Worm (Caenorhabditis elegans) whole organism, L2 larva: ENCODE data around the gene nhr-164.
"Not testable (repeated sequence)": the region's sequence is repeated elsewhere in the genome, so short reads cannot be mapped to it uniquely, and the experiment has no call there.

Experiments
- C34F6.9 ChIP-seq: fragments of 150-350 bp; optimal IDR thresholded peaks from 2 replicates; lab custom pipeline; 2014; ENCODE audit warnings: missing biosample characterization, missing genetic modification characterization
- R02D3.7 ChIP-seq: fragments of 150-350 bp; optimal IDR thresholded peaks from 2 replicates; lab custom pipeline; 2014; ENCODE audit warnings: missing biosample characterization, missing genetic modification characterization
- alr-1 ChIP-seq: fragments of 150-350 bp; optimal IDR thresholded peaks from 2 replicates; lab custom pipeline; 2014; ENCODE audit warnings: missing biosample characterization, missing genetic modification characterization
- aly-2 ChIP-seq: fragments of 150-350 bp; optimal IDR thresholded peaks from 2 replicates; lab custom pipeline; 2014; ENCODE audit warnings: missing biosample characterization, missing genetic modification characterization
- ama-1 ChIP-seq: fragments of 150-350 bp; optimal IDR thresholded peaks from 2 replicates; lab custom pipeline; 2018; ENCODE audit warnings: inconsistent platforms
- blmp-1 ChIP-seq: sonication (generic microtip); optimal IDR thresholded peaks from 2 replicates; lab custom pipeline; 2017; ENCODE audit warnings: missing genetic modification characterization, mild to moderate bottlenecking, missing compliant biosample characterization, antibody characterized with exemption, moderate library complexity; ENCODE audit not compliant: insufficient read depth
- ceh-82 ChIP-seq: fragments of 150-350 bp; optimal IDR thresholded peaks from 2 replicates; lab custom pipeline; 2014; ENCODE audit warnings: missing biosample characterization, missing genetic modification characterization
- dmd-4 ChIP-seq: sonication (generic microtip); optimal IDR thresholded peaks from 2 replicates; lab custom pipeline; 2017; ENCODE audit warnings: missing biosample characterization, missing genetic modification characterization
- egl-27 ChIP-seq: sonication (generic microtip); optimal IDR thresholded peaks from 3 replicates; lab custom pipeline; 2017; ENCODE audit warnings: missing biosample characterization, missing genetic modification reagents, missing genetic modification characterization
- gmeb-1 ChIP-seq: fragments of 150-350 bp; optimal IDR thresholded peaks from 2 replicates; lab custom pipeline; 2014; ENCODE audit warnings: missing biosample characterization, missing genetic modification characterization
- lin-11 ChIP-seq: fragments of 150-350 bp; sonication (generic microtip); optimal IDR thresholded peaks from 2 replicates; lab custom pipeline; 2014; ENCODE audit warnings: missing biosample characterization, missing genetic modification characterization, inconsistent platforms, mixed read lengths
- lin-13 ChIP-seq: fragments of 150-350 bp; optimal IDR thresholded peaks from 2 replicates; lab custom pipeline; 2014; ENCODE audit warnings: missing biosample characterization, missing genetic modification reagents, missing genetic modification characterization
- lin-39 ChIP-seq: fragments of 150-350 bp; optimal IDR thresholded peaks from 2 replicates; lab custom pipeline; 2014; ENCODE audit warnings: missing biosample characterization, missing genetic modification reagents, missing genetic modification characterization
- mab-5 ChIP-seq: fragments of 150-350 bp; optimal IDR thresholded peaks from 2 replicates; lab custom pipeline; 2014; ENCODE audit warnings: missing biosample characterization, missing genetic modification characterization
- mbf-1 ChIP-seq: sonication (generic microtip); optimal IDR thresholded peaks from 2 replicates; lab custom pipeline; 2017; ENCODE audit warnings: missing biosample characterization, missing genetic modification characterization
- nhr-10 ChIP-seq: sonication (generic microtip); optimal IDR thresholded peaks from 2 replicates; lab custom pipeline; 2017; ENCODE audit warnings: missing biosample characterization, missing genetic modification characterization
- nhr-11 ChIP-seq: fragments of 150-350 bp; optimal IDR thresholded peaks from 2 replicates; lab custom pipeline; 2014; ENCODE audit warnings: missing biosample characterization, missing genetic modification characterization
- nhr-129 ChIP-seq: fragments of 150-350 bp; optimal IDR thresholded peaks from 2 replicates; lab custom pipeline; 2014; ENCODE audit warnings: missing biosample characterization, missing genetic modification characterization
- nhr-21 ChIP-seq: fragments of 150-350 bp; optimal IDR thresholded peaks from 2 replicates; lab custom pipeline; 2014; ENCODE audit warnings: missing biosample characterization, missing genetic modification characterization
- nhr-23 ChIP-seq: fragments of 150-350 bp; optimal IDR thresholded peaks from 2 replicates; lab custom pipeline; 2014; ENCODE audit warnings: missing biosample characterization, missing genetic modification reagents, missing genetic modification characterization
- nhr-25 ChIP-seq: fragments of 150-350 bp; sonication (generic microtip); optimal IDR thresholded peaks from 3 replicates; lab custom pipeline; 2014; ENCODE audit warnings: missing biosample characterization, missing genetic modification characterization
- nhr-6 ChIP-seq: fragments of 150-350 bp; optimal IDR thresholded peaks from 2 replicates; lab custom pipeline; 2014; ENCODE audit warnings: missing biosample characterization, missing genetic modification characterization
- nhr-77 ChIP-seq: fragments of 150-350 bp; optimal IDR thresholded peaks from 2 replicates; lab custom pipeline; 2014; ENCODE audit warnings: missing biosample characterization, missing genetic modification characterization
- peb-1 ChIP-seq: fragments of 150-350 bp; optimal IDR thresholded peaks from 2 replicates; lab custom pipeline; 2014; ENCODE audit warnings: missing biosample characterization, missing genetic modification characterization
- sem-4 ChIP-seq: fragments of 150-350 bp; optimal IDR thresholded peaks from 2 replicates; lab custom pipeline; 2014; ENCODE audit warnings: missing biosample characterization, missing genetic modification reagents, missing genetic modification characterization
- skn-1 ChIP-seq: sonication (generic microtip); optimal IDR thresholded peaks from 2 replicates; lab custom pipeline; 2017; ENCODE audit warnings: missing biosample characterization, missing genetic modification characterization
- sma-3 ChIP-seq: sonication (generic microtip); optimal IDR thresholded peaks from 2 replicates; lab custom pipeline; 2016; ENCODE audit warnings: missing genetic modification reagents, missing genetic modification characterization, missing compliant biosample characterization
- sma-9 ChIP-seq, 2 experiments: fragments of 150-350 bp in 1 of 2; sonication (generic microtip) in 1 of 2; optimal IDR thresholded peaks; 2 replicates each; lab custom pipeline; 2014 to 2016; ENCODE audit warnings: missing genetic modification characterization in 2 of 2, mild to moderate bottlenecking in 1 of 2, missing biosample characterization in 1 of 2, missing compliant biosample characterization in 1 of 2, missing genetic modification reagents in 1 of 2, moderate library complexity in 1 of 2
- snpc-4 ChIP-seq: fragments of 150-350 bp; optimal IDR thresholded peaks from 2 replicates; lab custom pipeline; 2014; ENCODE audit warnings: missing biosample characterization, missing genetic modification characterization
- unc-39 ChIP-seq: fragments of 150-350 bp; optimal IDR thresholded peaks from 2 replicates; lab custom pipeline; 2014; ENCODE audit warnings: missing biosample characterization, missing genetic modification characterization
- zag-1 ChIP-seq: fragments of 150-350 bp; optimal IDR thresholded peaks from 2 replicates; lab custom pipeline; 2014; ENCODE audit warnings: missing biosample characterization, missing genetic modification characterization
- ztf-1 ChIP-seq: fragments of 200-800 bp; sonication (Bioruptor generic); conservative IDR thresholded peaks from 2 replicates; pipeline ENCODE4 v1.3.6; 2022; ENCODE audit warnings: missing genetic modification characterization, missing compliant biosample characterization
- ztf-11 ChIP-seq: sonication (generic microtip); optimal IDR thresholded peaks from 2 replicates; lab custom pipeline; 2017; ENCODE audit warnings: missing biosample characterization, missing genetic modification characterization

nhr-164 gene

DNA sequence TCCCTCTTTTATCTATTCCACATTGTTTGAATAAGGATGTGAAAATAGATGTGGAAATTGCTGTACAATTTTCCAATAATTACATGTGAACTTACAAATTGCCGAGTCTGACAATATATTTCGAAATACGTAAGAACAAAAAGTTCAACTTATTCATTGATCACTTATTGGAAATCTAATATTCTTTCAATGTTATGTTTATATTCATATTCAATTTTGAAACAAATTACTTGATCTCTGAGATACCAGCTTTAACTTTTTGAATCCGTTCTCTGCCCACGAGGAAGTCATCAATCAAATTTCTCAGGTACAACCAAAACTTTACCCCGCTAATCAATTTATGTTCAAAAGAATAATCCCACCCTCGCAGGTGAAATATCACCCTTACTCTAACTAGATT is 20.4 kb downstream of the nhr-164 start, which contains the start of gene sri-26:
TSS of gene sri-26 (plus strand) at position 301 of the 400 bp plus-strand sequence.
- TF ChIP-seq nhr-23 (tag; lab: Kevin White, UChicago); nhr-129 (tag; lab: Kevin White, UChicago); peb-1: not testable (repeated sequence)

DNA sequence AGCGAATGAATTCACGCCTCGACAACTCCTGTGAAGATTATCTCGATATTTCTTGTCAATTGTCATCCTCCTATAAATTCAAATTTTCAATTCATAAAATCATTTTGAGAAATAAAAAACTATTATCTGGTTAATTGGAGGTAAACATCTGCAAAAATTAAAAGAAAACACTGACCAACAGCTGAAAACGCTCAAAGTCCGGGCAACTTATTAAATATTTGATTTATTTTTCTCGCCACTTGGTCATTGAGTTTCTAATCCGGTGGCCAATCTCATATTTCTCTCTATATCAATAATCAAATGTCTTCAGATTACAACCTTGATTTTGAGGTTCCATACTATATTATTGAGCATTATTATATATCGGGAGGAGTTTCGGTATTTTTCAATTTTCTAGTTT is 23.7 kb downstream of the nhr-164 start, which contains the start of gene sri-24:
TSS of gene sri-24 (plus strand) at position 301 of the 400 bp plus-strand sequence.
- not testable (repeated sequence) for TF ChIP-seq alr-1 (tag; lab: Kevin White, UChicago); aly-2 (tag; lab: Kevin White, UChicago); sma-9 (GFP tag; optimal IDR thresholded peaks at IDR 0.05; lab: Kevin White, UChicago); sma-9 (tag; optimal IDR thresholded peaks at IDR 0.05; lab: Kevin White, UChicago)

- TF ChIP-seq nhr-10, nhr-25, mbf-1 (tag; lab: Kevin White, UChicago): not testable (repeated sequence)
- TF ChIP-seq, all 48 proteins: peak for 0; not testable (repeated sequence) for 48
Measured at ce11 chrV:15207681-15208080, 27.9 kb downstream of the nhr-164 start, which contains the start of gene C41G6.12. Gene C41G6.12 (minus strand): TSS chrV:15207781.

DNA sequence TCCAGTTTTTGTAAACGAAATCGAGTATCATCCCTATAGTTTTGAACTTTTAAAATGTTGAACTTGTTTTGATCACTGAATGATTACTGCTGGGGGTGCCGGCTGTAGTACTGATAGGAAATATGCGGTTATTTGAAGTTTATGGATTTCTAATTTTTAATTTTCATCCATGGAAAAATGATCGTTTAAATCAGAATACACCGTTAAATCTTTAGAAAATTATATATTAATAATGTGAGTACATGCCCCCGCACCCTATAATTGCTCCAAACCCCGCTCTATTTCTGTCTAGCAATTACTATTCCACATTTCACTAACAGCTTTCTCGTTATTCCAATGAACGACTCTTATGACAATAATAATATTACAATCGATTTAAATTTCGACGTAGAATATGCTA is 35.8 kb downstream of the nhr-164 start, which contains the start of gene Y75B12B.10:
TSS of gene Y75B12B.10 (plus strand) at position 301 of the 400 bp plus-strand sequence.
- TF ChIP-seq ztf-11 (tag; lab: Kevin White, UChicago) (no peak), skn-1 (tag; lab: Kevin White, UChicago) (no peak), nhr-129 (tag; lab: Kevin White, UChicago) (no peak), lin-11 (tag; lab: Kevin White, UChicago) (no peak), snpc-4 (tag; lab: Kevin White, UChicago) (no peak), nhr-11 (tag; lab: Kevin White, UChicago) (no peak), sma-3 (GFP tag; lab: Kevin White, UChicago) (no peak), mbf-1 (tag; lab: Kevin White, UChicago) (no peak), nhr-10 (tag; lab: Kevin White, UChicago) (no peak), C34F6.9 (no peak), sem-4 (no peak)

DNA sequence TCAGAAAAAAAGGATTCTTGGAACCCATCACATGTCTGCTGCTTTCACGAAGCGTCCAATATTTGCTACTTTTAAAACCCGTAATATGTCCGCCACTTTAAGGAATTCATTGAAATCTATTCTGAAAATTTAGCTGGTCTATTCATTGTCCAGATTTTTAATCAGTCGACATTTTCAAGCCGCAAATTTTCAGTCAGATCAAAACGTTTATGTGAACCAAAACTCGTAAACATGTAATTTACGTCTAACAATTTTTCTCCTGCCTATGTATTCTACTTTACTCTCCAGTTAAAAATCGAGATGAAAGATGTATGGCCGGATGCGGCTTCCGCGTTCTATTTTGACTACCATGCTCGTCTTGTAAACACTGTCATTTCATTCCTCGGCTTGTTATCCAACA is 37.6 kb downstream of the nhr-164 start, which contains the start of gene srw-1:
TSS of gene srw-1 (plus strand) at position 301 of the 400 bp plus-strand sequence.
- no peak for TF ChIP-seq lin-13 (GFP tag; lab: Kevin White, UChicago)
- no peak for TF ChIP-seq mab-5 (tag; lab: Kevin White, UChicago)
- TF ChIP-seq nhr-21 (tag; lab: Kevin White, UChicago): no peak
- no peak for TF ChIP-seq ama-1 (lab: Kevin White, UChicago)
- TF ChIP-seq dmd-4 (tag; lab: Kevin White, UChicago): no peak
- no peak for TF ChIP-seq gmeb-1 (tag; lab: Kevin White, UChicago)
- TF ChIP-seq ztf-1 (GFP tag; lab: Robert Waterston, UW): no peak
- TF ChIP-seq, all 48 proteins: peak for 0

DNA sequence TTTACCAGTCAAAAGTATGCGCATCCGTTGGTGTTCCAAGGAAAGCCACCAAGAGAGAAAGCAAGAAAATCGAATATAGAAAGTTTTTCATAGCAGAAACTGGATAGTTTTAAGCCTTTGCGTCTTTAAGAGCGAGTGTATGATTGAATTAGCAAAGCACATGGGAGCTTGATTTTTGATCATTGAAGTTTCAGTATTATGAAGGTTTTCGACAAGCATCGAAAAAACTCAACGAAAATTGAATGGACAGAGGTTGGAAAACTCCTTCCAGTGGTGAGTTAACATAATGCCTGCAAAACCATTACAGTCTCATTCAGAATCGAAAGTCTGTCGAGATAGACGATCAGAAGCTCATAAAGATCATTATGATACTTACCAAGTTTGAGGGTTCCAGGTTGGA is 41.7 kb downstream of the nhr-164 start, which contains the start of gene Y75B12B.13:
TSS of gene Y75B12B.13 (minus strand) at position 101 of the 400 bp plus-strand sequence.
- TF ChIP-seq aly-2 (tag; lab: Kevin White, UChicago) (no peak), zag-1 (tag; lab: Kevin White, UChicago) (no peak), ceh-82 (tag; lab: Kevin White, UChicago) (no peak), nhr-6 (tag; lab: Kevin White, UChicago) (no peak), lin-39 (tag; lab: Kevin White, UChicago) (no peak), nhr-129 (tag; lab: Kevin White, UChicago) (no peak), lin-13 (GFP tag; lab: Kevin White, UChicago) (no peak), R02D3.7 (tag; lab: Kevin White, UChicago) (no peak), skn-1 (tag; lab: Kevin White, UChicago) (no peak), C34F6.9 (no peak), unc-39 (tag; lab: Kevin White, UChicago) (no peak), mab-5 (tag; lab: Kevin White, UChicago) (no peak), nhr-10 (tag; lab: Kevin White, UChicago) (no peak), egl-27 (tag; lab: Kevin White, UChicago) (no peak), blmp-1 (no peak), mbf-1 (tag; lab: Kevin White, UChicago) (no peak), nhr-21 (tag; lab: Kevin White, UChicago) (no peak), nhr-11 (tag; lab: Kevin White, UChicago) (no peak), nhr-77 (tag; lab: Kevin White, UChicago) (no peak)
- TF ChIP-seq, all 48 proteins: peak for 0
